Fruit fly (Drosophila melanogaster) whole organism, embryonic: ENCODE data around the gene CG32278.

Source experiments
- Bteb2 ChIP-seq: fragments of 200-800 bp; sonication (Bioruptor generic); optimal IDR thresholded peaks from 2 replicates; lab custom pipeline; 2016; ENCODE audit warnings: missing biosample characterization, missing genetic modification characterization
- CG10267 ChIP-seq: fragments of 200-800 bp; sonication (Bioruptor generic); optimal IDR thresholded peaks from 2 replicates; lab custom pipeline; 2018; ENCODE audit warnings: missing biosample characterization, mild to moderate bottlenecking, missing genetic modification characterization, moderate library complexity
- CG10366 ChIP-seq: fragments of 200-800 bp; sonication (Bioruptor generic); IDR thresholded peaks from 2 replicates; pipeline ENCODE4 v1.3.6; 2022; ENCODE audit warnings: missing biosample characterization, missing genetic modification characterization
- CG12219 ChIP-seq: fragments of 200-800 bp; sonication (Bioruptor generic); optimal IDR thresholded peaks from 3 replicates; lab custom pipeline; 2018; ENCODE audit warnings: missing biosample characterization, mild to moderate bottlenecking, missing genetic modification characterization
- CG12299 ChIP-seq: fragments of 200-800 bp; sonication (Bioruptor generic); optimal IDR thresholded peaks from 2 replicates; lab custom pipeline; 2018; ENCODE audit warnings: missing biosample characterization, mild to moderate bottlenecking, missing genetic modification characterization
- CG12942 ChIP-seq: fragments of 200-800 bp; sonication (Bioruptor generic); optimal IDR thresholded peaks from 3 replicates; lab custom pipeline; 2016; ENCODE audit warnings: missing biosample characterization, missing genetic modification characterization
- CG13624 ChIP-seq: fragments of 200-800 bp; sonication (Bioruptor generic); optimal IDR thresholded peaks from 2 replicates; lab custom pipeline; 2016; ENCODE audit warnings: missing biosample characterization, missing genetic modification characterization
- CG15073 ChIP-seq: fragments of 200-800 bp; sonication (Bioruptor generic); optimal IDR thresholded peaks from 2 replicates; lab custom pipeline; 2016; ENCODE audit warnings: missing biosample characterization, missing genetic modification characterization
- CG17385 ChIP-seq: fragments of 200-800 bp; sonication (Bioruptor generic); optimal IDR thresholded peaks from 3 replicates; lab custom pipeline; 2018; ENCODE audit warnings: missing biosample characterization, mild to moderate bottlenecking, missing genetic modification characterization
- CG2120 ChIP-seq: fragments of 200-800 bp; sonication (Bioruptor generic); optimal IDR thresholded peaks from 3 replicates; lab custom pipeline; 2016; ENCODE audit warnings: missing biosample characterization, missing genetic modification characterization
- CG2202 ChIP-seq: fragments of 200-800 bp; sonication (Bioruptor generic); optimal IDR thresholded peaks from 2 replicates; lab custom pipeline; 2018; ENCODE audit warnings: missing biosample characterization, mild to moderate bottlenecking, missing genetic modification characterization
- CG34376 ChIP-seq: fragments of 200-800 bp; sonication (Bioruptor generic); optimal IDR thresholded peaks from 2 replicates; lab custom pipeline; 2018; ENCODE audit warnings: missing biosample characterization, mild to moderate bottlenecking, missing genetic modification characterization
- CG3995 ChIP-seq: fragments of 200-800 bp; sonication (Bioruptor generic); optimal IDR thresholded peaks from 3 replicates; lab custom pipeline; 2016; ENCODE audit warnings: missing biosample characterization, missing genetic modification characterization
- CG4328 ChIP-seq: fragments of 200-800 bp; sonication (Bioruptor generic); optimal IDR thresholded peaks from 3 replicates; lab custom pipeline; 2017; ENCODE audit warnings: missing biosample characterization, missing genetic modification reagents, missing genetic modification characterization
- CG4404 ChIP-seq: fragments of 200-800 bp; sonication (Bioruptor generic); IDR thresholded peaks from 2 replicates; pipeline ENCODE4 v1.3.6; 2022; ENCODE audit warnings: missing biosample characterization, missing genetic modification characterization
- CG4707 ChIP-seq: fragments of 200-800 bp; sonication (Bioruptor generic); optimal IDR thresholded peaks from 2 replicates; lab custom pipeline; 2018; ENCODE audit warnings: missing biosample characterization, mild to moderate bottlenecking, missing genetic modification characterization, moderate library complexity
- CG5245 ChIP-seq: fragments of 200-800 bp; sonication (Bioruptor generic); optimal IDR thresholded peaks from 3 replicates; lab custom pipeline; 2016; ENCODE audit warnings: missing biosample characterization, missing genetic modification characterization
- CG6654 ChIP-seq: fragments of 200-800 bp; sonication (Bioruptor generic); optimal IDR thresholded peaks from 2 replicates; lab custom pipeline; 2017; ENCODE audit warnings: missing biosample characterization, mild to moderate bottlenecking, missing genetic modification characterization
- CG7556 ChIP-seq: fragments of 200-800 bp; sonication (Bioruptor generic); optimal IDR thresholded peaks from 2 replicates; lab custom pipeline; 2017; ENCODE audit warnings: missing biosample characterization, mild to moderate bottlenecking, missing genetic modification characterization
- CG7928 ChIP-seq: fragments of 200-800 bp; sonication (Bioruptor generic); optimal IDR thresholded peaks from 2 replicates; lab custom pipeline; 2017; ENCODE audit warnings: missing biosample characterization, mild to moderate bottlenecking, missing genetic modification characterization
- CG7987 ChIP-seq: fragments of 200-800 bp; sonication (Bioruptor generic); optimal IDR thresholded peaks from 2 replicates; lab custom pipeline; 2018; ENCODE audit warnings: missing biosample characterization, mild to moderate bottlenecking, missing genetic modification characterization, moderate library complexity
- HLH4C ChIP-seq: fragments of 200-800 bp; sonication (Bioruptor generic); IDR thresholded peaks from 3 replicates; pipeline ENCODE4 v1.3.6; 2022; ENCODE audit warnings: missing biosample characterization, missing genetic modification characterization; ENCODE audit not compliant: partially characterized antibody
- Hsf ChIP-seq: fragments of 200-800 bp; sonication (Bioruptor generic); optimal IDR thresholded peaks from 3 replicates; lab custom pipeline; 2016; ENCODE audit warnings: missing biosample characterization, missing genetic modification characterization
- MESR4 ChIP-seq: fragments of 200-800 bp; sonication (Bioruptor generic); optimal IDR thresholded peaks from 2 replicates; lab custom pipeline; 2018; ENCODE audit warnings: missing biosample characterization, mild to moderate bottlenecking, missing genetic modification characterization, moderate library complexity
- Max ChIP-seq: fragments of 200-800 bp; sonication (Bioruptor generic); optimal IDR thresholded peaks from 2 replicates; lab custom pipeline; 2016; ENCODE audit warnings: missing biosample characterization, mild to moderate bottlenecking, missing genetic modification characterization
- Med ChIP-seq: fragments of 200-800 bp; sonication (Bioruptor generic); peaks from one replicate; lab custom pipeline; 2016; ENCODE audit warnings: missing biosample characterization, missing genetic modification characterization, mild to moderate bottlenecking, inconsistent platforms, moderate library complexity
- Nf-YA ChIP-seq: fragments of 200-800 bp; sonication (Bioruptor generic); IDR thresholded peaks from 2 replicates; pipeline ENCODE4 v1.3.6; 2022; ENCODE audit warnings: missing biosample characterization, missing genetic modification characterization
- Nf-YC ChIP-seq: fragments of 200-800 bp; optimal IDR thresholded peaks from 3 replicates; lab custom pipeline; 2019; ENCODE audit warnings: missing biosample characterization, mild to moderate bottlenecking, missing genetic modification characterization, moderate library complexity
- PHDP ChIP-seq: fragments of 200-800 bp; sonication (Bioruptor generic); optimal IDR thresholded peaks from 3 replicates; lab custom pipeline; 2018; ENCODE audit warnings: missing biosample characterization, mild to moderate bottlenecking, missing genetic modification characterization, moderate library complexity
- ac ChIP-seq: fragments of 200-800 bp; sonication (Bioruptor generic); optimal IDR thresholded peaks from 3 replicates; lab custom pipeline; 2017; ENCODE audit warnings: missing biosample characterization, mild to moderate bottlenecking, missing genetic modification characterization
- ap ChIP-seq: fragments of 200-800 bp; sonication (Bioruptor generic); IDR thresholded peaks from 2 replicates; pipeline ENCODE4 v1.3.6; 2022; ENCODE audit warnings: missing biosample characterization, missing genetic modification characterization
- bab2 ChIP-seq: fragments of 200-800 bp; sonication (Bioruptor generic); optimal IDR thresholded peaks from 2 replicates; lab custom pipeline; 2016; ENCODE audit warnings: missing biosample characterization, missing genetic modification characterization
- cg ChIP-seq: fragments of 200-800 bp; sonication (Bioruptor generic); optimal IDR thresholded peaks from 3 replicates; lab custom pipeline; 2019; ENCODE audit warnings: missing biosample characterization, mild to moderate bottlenecking, missing genetic modification characterization, moderate library complexity
- corto ChIP-seq: fragments of 200-800 bp; sonication (Bioruptor generic); optimal IDR thresholded peaks from 2 replicates; lab custom pipeline; 2016; ENCODE audit warnings: missing biosample characterization, mild to moderate bottlenecking, missing genetic modification characterization, moderate library complexity
- crp ChIP-seq, 2 experiments: fragments of 200-800 bp; sonication (Bioruptor generic); optimal IDR thresholded peaks; 2 replicates in 1 of 2; 3 replicates in 1 of 2; lab custom pipeline; 2017; ENCODE audit warnings: missing biosample characterization in 2 of 2, missing genetic modification characterization in 2 of 2, mild to moderate bottlenecking in 1 of 2, moderate library complexity in 1 of 2
- dm ChIP-seq: fragments of 200-800 bp; sonication (Bioruptor generic); optimal IDR thresholded peaks from 3 replicates; lab custom pipeline; 2016; ENCODE audit warnings: missing biosample characterization, missing genetic modification characterization
- eve ChIP-seq, 2 experiments: fragments of >200 bp; optimal IDR thresholded peaks; 2 replicates each; lab custom pipeline; 2017; ENCODE audit warnings: missing biosample characterization in 2 of 2, missing genetic modification characterization in 2 of 2
- gcm2 ChIP-seq: fragments of 200-800 bp; sonication (Bioruptor generic); optimal IDR thresholded peaks from 2 replicates; lab custom pipeline; 2016; ENCODE audit warnings: missing biosample characterization, missing genetic modification characterization
- gt ChIP-seq: fragments of 200-800 bp; sonication (Bioruptor generic); IDR thresholded peaks from 2 replicates; pipeline ENCODE4 v1.3.6; 2022; ENCODE audit warnings: missing biosample characterization, missing genetic modification characterization
- jing ChIP-seq: fragments of 200-800 bp; sonication (Bioruptor generic); optimal IDR thresholded peaks from 2 replicates; lab custom pipeline; 2018; ENCODE audit warnings: missing biosample characterization, mild to moderate bottlenecking, missing genetic modification characterization
- maf-S ChIP-seq: fragments of 200-800 bp; sonication (Bioruptor generic); optimal IDR thresholded peaks from 2 replicates; lab custom pipeline; 2016; ENCODE audit warnings: missing biosample characterization, missing genetic modification characterization
- pb ChIP-seq: fragments of 200-800 bp; sonication (Bioruptor generic); optimal IDR thresholded peaks from 3 replicates; lab custom pipeline; 2016; ENCODE audit warnings: missing biosample characterization, missing genetic modification characterization
- psq ChIP-seq: fragments of 200-800 bp; sonication (Bioruptor generic); optimal IDR thresholded peaks from 2 replicates; lab custom pipeline; 2017; ENCODE audit warnings: missing biosample characterization, missing genetic modification characterization
- sisA ChIP-seq: fragments of 200-800 bp; sonication (Bioruptor generic); IDR thresholded peaks from 2 replicates; pipeline ENCODE4 v1.3.6; 2022; ENCODE audit warnings: missing biosample characterization, missing genetic modification characterization
- slou ChIP-seq: fragments of 200-800 bp; sonication (Bioruptor generic); optimal IDR thresholded peaks from 3 replicates; lab custom pipeline; 2016; ENCODE audit warnings: missing biosample characterization, missing genetic modification characterization
- slp2 ChIP-seq: fragments of 200-800 bp; sonication (Bioruptor generic); optimal IDR thresholded peaks from 2 replicates; lab custom pipeline; 2016; ENCODE audit warnings: missing biosample characterization, missing genetic modification characterization
- sug ChIP-seq: fragments of 200-800 bp; optimal IDR thresholded peaks from 2 replicates; lab custom pipeline; 2019; ENCODE audit warnings: missing biosample characterization, mild to moderate bottlenecking, missing genetic modification characterization, moderate library complexity
- tin ChIP-seq: fragments of 200-800 bp; sonication (Bioruptor generic); optimal IDR thresholded peaks from 3 replicates; lab custom pipeline; 2016; ENCODE audit warnings: missing biosample characterization, missing genetic modification characterization
- tio ChIP-seq: fragments of 200-800 bp; sonication (Bioruptor generic); optimal IDR thresholded peaks from 2 replicates; lab custom pipeline; 2017; ENCODE audit warnings: missing biosample characterization, missing genetic modification characterization, inconsistent platforms
- tll ChIP-seq, 2 experiments: fragments of 200-800 bp in 1 of 2; fragments of >200 bp in 1 of 2; sonication (Bioruptor generic) in 1 of 2; optimal IDR thresholded peaks; 2 replicates each; lab custom pipeline; 2017 to 2019; ENCODE audit warnings: missing biosample characterization in 2 of 2, missing genetic modification characterization in 2 of 2, mild to moderate bottlenecking in 1 of 2, moderate library complexity in 1 of 2
- wdn ChIP-seq: fragments of 200-800 bp; sonication (Bioruptor generic); IDR thresholded peaks from 2 replicates; pipeline ENCODE4 v1.3.6; 2022; ENCODE audit warnings: missing biosample characterization, missing genetic modification characterization

The CG32278 gene

DNA sequence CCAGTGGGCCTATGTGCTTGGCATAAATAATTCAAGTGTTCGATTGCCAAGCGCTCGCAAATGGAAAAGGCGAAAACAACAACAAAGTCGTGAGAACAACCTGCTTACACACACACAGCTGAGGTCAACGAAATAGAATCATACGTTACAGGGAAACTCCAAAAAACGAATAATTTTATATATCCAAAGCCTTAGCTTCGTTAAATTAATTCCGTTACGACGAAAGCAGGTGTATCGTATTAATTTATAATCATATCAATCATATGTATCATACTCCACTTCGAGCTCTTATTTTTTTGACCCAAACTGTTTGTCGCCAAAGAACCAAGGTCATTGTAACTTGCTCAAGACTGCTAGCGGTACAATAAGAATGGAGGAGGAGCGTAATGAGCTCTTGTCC, 10.4 kb downstream of the CG32278 start (continued):
- TF ChIP-seq CG2202 (peak; percentile 74), corto (GFP tag; lab: Kevin White, UChicago) (peak; percentile 77), CG10267 (tag; lab: Kevin White, UChicago) (peak; percentile 83), CG10366 (GFP tag; lab: Robert Waterston, UW) (peak; percentile 77), pb (GFP tag; lab: Kevin White, UChicago) (peak; percentile 68), CG17385 (GFP tag; lab: Kevin White, UChicago) (peak; percentile 82), CG34376 (peak; percentile 59), CG12299 (tag; lab: Kevin White, UChicago) (peak; percentile 66), ac (GFP tag; lab: Kevin White, UChicago) (peak; percentile 26), cg (GFP tag; lab: Kevin White, UChicago) (no peak), tin (peak; percentile 86), Hsf (GFP tag; lab: Kevin White, UChicago) (peak; percentile 82), CG12219 (GFP tag; lab: Kevin White, UChicago) (peak; percentile 86), HLH4C (GFP tag; lab: Robert Waterston, UW) (no peak), eve (GFP tag; optimal IDR thresholded peaks at IDR 0.05; lab: Kevin White, UChicago) (no peak), crp (GFP tag; optimal IDR thresholded peaks at IDR 0.05; lab: Kevin White, UChicago) (peak in 1 of 2 experiments; percentile 2), CG7556 (GFP tag; lab: Kevin White, UChicago) (peak; percentile 88), sisA (GFP tag; lab: Robert Waterston, UW) (peak; percentile 84), maf-S (GFP tag; lab: Kevin White, UChicago) (peak; percentile 80), CG4404 (GFP tag; lab: Robert Waterston, UW) (peak; percentile 74), tll (GFP tag; optimal IDR thresholded peaks at IDR 0.05; lab: Kevin White, UChicago) (no peak), slou (GFP tag; lab: Kevin White, UChicago) (peak; percentile 32), gt (GFP tag; lab: Robert Waterston, UW) (0 out of 2 replicates have a peak, but pooled peaks have one; percentile 38), sug (no peak), Nf-YC (tag; lab: Kevin White, UChicago) (no peak), CG5245 (peak; percentile 84), Med (GFP tag; lab: Kevin White, UChicago) (peak; percentile 97), CG7928 (GFP tag; lab: Kevin White, UChicago) (peak; percentile 51), CG15073 (peak; percentile 40), CG12942 (GFP tag; lab: Kevin White, UChicago) (peak; percentile 61), ap (peak; percentile 61), CG7987 (peak; percentile 78), tio (GFP tag; lab: Kevin White, UChicago) (no peak), psq (GFP tag; lab: Kevin White, UChicago) (peak; percentile 43), CG3995 (peak; percentile 52), CG13624 (GFP tag; lab: Kevin White, UChicago) (peak; percentile 78), CG6654 (GFP tag; lab: Kevin White, UChicago) (peak; percentile 64), CG4707 (peak; percentile 63), CG4328 (GFP tag; lab: Kevin White, UChicago) (peak; percentile 48), PHDP (peak; percentile 92), bab2 (GFP tag; lab: Kevin White, UChicago) (peak; percentile 88), Nf-YA (peak; percentile 72), gcm2 (GFP tag; lab: Kevin White, UChicago) (peak; percentile 83), CG2120 (GFP tag; lab: Kevin White, UChicago) (peak; percentile 87), jing (GFP tag; lab: Kevin White, UChicago) (peak; percentile 54), Max (GFP tag; lab: Kevin White, UChicago) (peak; percentile 85), wdn (GFP tag; lab: Robert Waterston, UW) (peak; percentile 75), dm (peak; percentile 59), slp2 (GFP tag; lab: Kevin White, UChicago) (peak; percentile 70), MESR4 (GFP tag; lab: Kevin White, UChicago) (no peak), Bteb2 (GFP tag; lab: Kevin White, UChicago) (peak; percentile 81)
